Fruit fly (Drosophila melanogaster) whole organism, wandering third instar larva: ENCODE results near the gene CCHa2.
A peak's percentile ranks its signal among the peaks of the same experiment; 100 is the strongest.

Experiments used
- GATAd ChIP-seq: sonication (Bioruptor generic); optimal IDR thresholded peaks from 2 replicates; lab custom pipeline; 2016; ENCODE audit warnings: missing biosample characterization, missing genetic modification characterization
- Sp1 ChIP-seq: fragments of 200-800 bp; sonication (Bioruptor generic); optimal IDR thresholded peaks from 3 replicates; lab custom pipeline; 2019; ENCODE audit warnings: missing biosample characterization, mild to moderate bottlenecking, missing genetic modification characterization, moderate library complexity
- brk ChIP-seq: fragments of 200-800 bp; sonication (Bioruptor generic); optimal IDR thresholded peaks from 2 replicates; lab custom pipeline; 2016; ENCODE audit warnings: missing biosample characterization, mild to moderate bottlenecking, missing genetic modification characterization
- foxo ChIP-seq, 2 experiments: fragments of 200-800 bp; sonication (Bioruptor generic); optimal IDR thresholded peaks; 2 replicates in 1 of 2; 3 replicates in 1 of 2; lab custom pipeline; 2016 to 2017; ENCODE audit warnings: missing biosample characterization in 2 of 2, missing genetic modification characterization in 2 of 2
- fru ChIP-seq: fragments of 200-800 bp; sonication (Bioruptor generic); optimal IDR thresholded peaks from 3 replicates; lab custom pipeline; 2016; ENCODE audit warnings: missing biosample characterization, mild to moderate bottlenecking, missing genetic modification characterization
- h ChIP-seq: fragments of 200-800 bp; sonication (Bioruptor generic); optimal IDR thresholded peaks from 3 replicates; lab custom pipeline; 2016; ENCODE audit warnings: missing biosample characterization, mild to moderate bottlenecking, missing genetic modification characterization
- pan ChIP-seq: fragments of >200 bp; optimal IDR thresholded peaks from 2 replicates; lab custom pipeline; 2017
- sv ChIP-seq: fragments of 200-800 bp; sonication (Bioruptor generic); optimal IDR thresholded peaks from 3 replicates; lab custom pipeline; 2016; ENCODE audit warnings: missing biosample characterization, missing genetic modification characterization
- usp ChIP-seq: fragments of >200 bp; optimal IDR thresholded peaks from 2 replicates; lab custom pipeline; 2017; ENCODE audit warnings: missing biosample characterization, missing genetic modification characterization

- TF ChIP-seq pan (lab: Kevin White, UChicago) (no peak), Sp1 (GFP tag; lab: Kevin White, UChicago) (no peak), sv (GFP tag; lab: Kevin White, UChicago) (no peak), fru (no peak), brk (GFP tag; lab: Kevin White, UChicago) (peak; percentile 58), h (GFP tag; lab: Kevin White, UChicago) (peak; percentile 5), GATAd (GFP tag; lab: Kevin White, UChicago) (no peak), usp (no peak), foxo (GFP tag; optimal IDR thresholded peaks at IDR 0.05; lab: Kevin White, UChicago) (peak in 1 of 2 experiments; percentile 5)
Measured at dm6 chr3R:13401722-13402296, 6.8 kb upstream of the CCHa2 start, which contains the start of gene GILT1.
